Worm (Caenorhabditis elegans) whole organism, L4 larva: ENCODE data around the gene dkf-2.

Experiments used
- F37D6.2 ChIP-seq: sonication (generic microtip); optimal IDR thresholded peaks from 2 replicates; lab custom pipeline; 2016; ENCODE audit warnings: mild to moderate bottlenecking, missing genetic modification characterization, missing compliant biosample characterization
- aly-2 ChIP-seq: sonication (generic microtip); optimal IDR thresholded peaks from 2 replicates; lab custom pipeline; 2018; ENCODE audit warnings: missing biosample characterization, missing genetic modification characterization
- ama-1 ChIP-seq: fragments of 150-350 bp; optimal IDR thresholded peaks from 2 replicates; lab custom pipeline; 2014; ENCODE audit warnings: inconsistent platforms, mixed read lengths
- attf-4 ChIP-seq: sonication (generic microtip); optimal IDR thresholded peaks from 3 replicates; lab custom pipeline; 2017; ENCODE audit warnings: missing biosample characterization, missing genetic modification characterization
- ceh-20 ChIP-seq: fragments of 200-800 bp; sonication (Bioruptor generic); IDR thresholded peaks from 2 replicates; pipeline ENCODE4 v1.3.6; 2022; ENCODE audit warnings: missing genetic modification reagents, missing genetic modification characterization, missing compliant biosample characterization
- ceh-62 ChIP-seq: sonication (generic microtip); optimal IDR thresholded peaks from 2 replicates; lab custom pipeline; 2017; ENCODE audit warnings: missing biosample characterization, missing genetic modification characterization
- ceh-82 ChIP-seq: sonication (generic microtip); optimal IDR thresholded peaks from 2 replicates; lab custom pipeline; 2017; ENCODE audit warnings: missing biosample characterization, missing genetic modification characterization
- ces-1 ChIP-seq: fragments of 150-350 bp; sonication (generic microtip); optimal IDR thresholded peaks from 4 replicates; lab custom pipeline; 2014; ENCODE audit warnings: missing biosample characterization, missing genetic modification reagents, missing genetic modification characterization
- ctbp-1 ChIP-seq: fragments of 200-800 bp; sonication (Bioruptor generic); IDR thresholded peaks from 2 replicates; pipeline ENCODE4 v1.3.6; 2022; ENCODE audit warnings: missing genetic modification reagents, missing genetic modification characterization, missing compliant biosample characterization
- dmd-9 ChIP-seq: fragments of 200-800 bp; sonication (Bioruptor generic); IDR thresholded peaks from 2 replicates; pipeline ENCODE4 v1.3.6; 2022; ENCODE audit warnings: missing genetic modification reagents, missing genetic modification characterization, missing compliant biosample characterization
- dpl-1 ChIP-seq: fragments of 150-350 bp; optimal IDR thresholded peaks from 2 replicates; lab custom pipeline; 2014; ENCODE audit warnings: missing biosample characterization, missing genetic modification reagents, missing genetic modification characterization
- egl-27 ChIP-seq: sonication (generic microtip); optimal IDR thresholded peaks from 3 replicates; lab custom pipeline; 2017; ENCODE audit warnings: missing biosample characterization, missing genetic modification reagents, missing genetic modification characterization
- egl-43 ChIP-seq: fragments of 200-800 bp; sonication (Bioruptor generic); IDR thresholded peaks from 2 replicates; pipeline ENCODE4 v1.3.6; 2022; ENCODE audit warnings: missing genetic modification reagents, missing genetic modification characterization, missing compliant biosample characterization
- hlh-11 ChIP-seq: fragments of 200-800 bp; sonication (Bioruptor generic); optimal IDR thresholded peaks from 2 replicates; lab custom pipeline; 2018; ENCODE audit warnings: mild to moderate bottlenecking, missing genetic modification characterization, missing compliant biosample characterization
- hlh-30 ChIP-seq: sonication (generic microtip); optimal IDR thresholded peaks from 2 replicates; lab custom pipeline; 2017; ENCODE audit warnings: antibody characterized with exemption, mild to moderate bottlenecking, missing genetic modification characterization, missing compliant biosample characterization; ENCODE audit not compliant: insufficient read depth
- hmg-1.1 ChIP-seq: fragments of 200-800 bp; sonication (Bioruptor generic); IDR thresholded peaks from 2 replicates; pipeline ENCODE4 v1.3.6; 2022; ENCODE audit warnings: missing genetic modification reagents, missing genetic modification characterization, missing compliant biosample characterization
- jun-1 ChIP-seq: fragments of 150-350 bp; optimal IDR thresholded peaks from 2 replicates; lab custom pipeline; 2014; ENCODE audit warnings: missing biosample characterization, missing genetic modification reagents, missing genetic modification characterization
- lim-7 ChIP-seq: fragments of 200-800 bp; sonication (Bioruptor generic); IDR thresholded peaks from 2 replicates; pipeline ENCODE4 v1.3.6; 2022; ENCODE audit warnings: missing genetic modification characterization, missing compliant biosample characterization
- lin-1 ChIP-seq: fragments of 200-800 bp; sonication (Bioruptor generic); IDR thresholded peaks from 2 replicates; pipeline ENCODE4 v1.3.6; 2022; ENCODE audit warnings: missing genetic modification reagents, missing genetic modification characterization, missing compliant biosample characterization
- lsy-2 ChIP-seq, 2 experiments: fragments of 150-350 bp in 1 of 2; sonication (generic microtip) in 1 of 2; optimal IDR thresholded peaks; 2 replicates each; lab custom pipeline; 2014 to 2017; ENCODE audit warnings: missing biosample characterization in 2 of 2, missing genetic modification characterization in 2 of 2
- madf-9 ChIP-seq: fragments of 200-800 bp; sonication (Bioruptor generic); conservative IDR thresholded peaks from 2 replicates; pipeline ENCODE4 v1.3.6; 2022; ENCODE audit warnings: missing genetic modification reagents, missing genetic modification characterization, missing compliant biosample characterization
- mdt-29 ChIP-seq: fragments of 200-800 bp; sonication (Bioruptor generic); IDR thresholded peaks from 2 replicates; pipeline ENCODE4 v1.3.6; 2022; ENCODE audit warnings: missing genetic modification reagents, missing genetic modification characterization, missing compliant biosample characterization
- nhr-237 ChIP-seq: sonication (generic microtip); optimal IDR thresholded peaks from 2 replicates; lab custom pipeline; 2017; ENCODE audit warnings: missing biosample characterization, missing genetic modification characterization
- nhr-28 ChIP-seq: fragments of 150-350 bp; optimal IDR thresholded peaks from 2 replicates; lab custom pipeline; 2014; ENCODE audit warnings: missing biosample characterization, missing genetic modification characterization
- nhr-6 ChIP-seq: fragments of 150-350 bp; optimal IDR thresholded peaks from 2 replicates; lab custom pipeline; 2014; ENCODE audit warnings: missing biosample characterization, missing genetic modification characterization
- pha-4 ChIP-seq, 2 experiments: fragments of 150-350 bp in 1 of 2; fragments of 200-800 bp in 1 of 2; sonication (Bioruptor generic) in 1 of 2; IDR thresholded peaks in 1 of 2; optimal IDR thresholded peaks in 1 of 2; 2 replicates each; pipeline versions ENCODE4 v1.3.6 to Lab custom; 2014 to 2022; ENCODE audit warnings: missing genetic modification characterization in 2 of 2, missing genetic modification reagents in 2 of 2, missing biosample characterization in 1 of 2, missing compliant biosample characterization in 1 of 2
- php-3 ChIP-seq: fragments of 200-800 bp; sonication (Bioruptor generic); IDR thresholded peaks from 2 replicates; pipeline ENCODE4 v1.3.6; 2022; ENCODE audit warnings: missing genetic modification reagents, missing genetic modification characterization, missing compliant biosample characterization
- set-16 ChIP-seq: fragments of 200-800 bp; sonication (Bioruptor generic); IDR thresholded peaks from 2 replicates; pipeline ENCODE4 v1.3.6; 2022; ENCODE audit warnings: missing genetic modification reagents, missing genetic modification characterization, missing compliant biosample characterization
- skn-1 ChIP-seq: fragments of 150-350 bp; optimal IDR thresholded peaks from 2 replicates; lab custom pipeline; 2014; ENCODE audit warnings: missing biosample characterization, missing genetic modification characterization
- snpc-1.2 ChIP-seq: fragments of 200-800 bp; sonication (Bioruptor generic); IDR thresholded peaks from 2 replicates; pipeline ENCODE4 v1.3.6; 2022; ENCODE audit warnings: missing genetic modification reagents, missing genetic modification characterization, missing compliant biosample characterization
- snpc-4 ChIP-seq: fragments of 150-350 bp; optimal IDR thresholded peaks from 2 replicates; lab custom pipeline; 2014; ENCODE audit warnings: missing biosample characterization, missing genetic modification characterization
- spr-3 ChIP-seq: fragments of 200-800 bp; sonication (Bioruptor generic); optimal IDR thresholded peaks from 2 replicates; lab custom pipeline; 2018; ENCODE audit warnings: mild to moderate bottlenecking, missing genetic modification characterization, missing compliant biosample characterization
- tag-97 ChIP-seq: fragments of 200-800 bp; sonication (Bioruptor generic); IDR thresholded peaks from 2 replicates; pipeline ENCODE4 v1.3.6; 2022; ENCODE audit warnings: missing genetic modification characterization, missing compliant biosample characterization
- tra-1 ChIP-seq: fragments of 200-800 bp; sonication (Bioruptor generic); IDR thresholded peaks from 2 replicates; pipeline ENCODE4 v1.3.6; 2022; ENCODE audit warnings: missing genetic modification reagents, missing genetic modification characterization, missing compliant biosample characterization
- unc-62 ChIP-seq, 3 experiments: fragments of 150-350 bp in 1 of 3; sonication (generic microtip); optimal IDR thresholded peaks in 2 of 3; peaks in 1 of 3; 1 replicate in 1 of 3; 2 replicates in 2 of 3; lab custom pipeline; 2014 to 2017; ENCODE audit warnings: missing biosample characterization in 3 of 3, missing genetic modification characterization in 3 of 3, missing genetic modification reagents in 3 of 3, missing genotype in 1 of 3
- vab-7 ChIP-seq: fragments of 200-800 bp; sonication (Bioruptor generic); IDR thresholded peaks from 2 replicates; pipeline ENCODE4 v1.3.6; 2022; ENCODE audit warnings: missing genetic modification reagents, missing genetic modification characterization, missing compliant biosample characterization
- zip-11 ChIP-seq: fragments of 200-800 bp; sonication (Bioruptor generic); IDR thresholded peaks from 2 replicates; pipeline ENCODE4 v1.3.6; 2022; ENCODE audit warnings: missing genetic modification characterization, missing compliant biosample characterization

Gene dkf-2

ce11 chrV:16832865-16833264, 85.4 kb downstream of the dkf-2 start, which contains the start of gene phy-3:
phy-3 (plus strand) TSS chrV:16833165.
- TF ChIP-seq skn-1 (tag; lab: Kevin White, UChicago) (no peak), F37D6.2 (tag; lab: Kevin White, UChicago) (no peak), spr-3 (GFP tag; lab: Kevin White, UChicago) (no peak), snpc-4 (tag; lab: Kevin White, UChicago) (no peak), ceh-20 (GFP tag; lab: Robert Waterston, UW) (no peak), madf-9 (GFP tag; lab: Robert Waterston, UW) (no peak), ctbp-1 (GFP tag; lab: Robert Waterston, UW) (no peak), lim-7 (no peak), attf-4 (no peak), lin-1 (GFP tag; lab: Robert Waterston, UW) (no peak), zip-11 (GFP tag; lab: Robert Waterston, UW) (no peak), ama-1 (no peak), hmg-1.1 (GFP tag; lab: Robert Waterston, UW) (no peak), hlh-30 (tag; lab: Kevin White, UChicago) (no peak), php-3 (no peak), dpl-1 (GFP tag; lab: Kevin White, UChicago) (no peak)

ce11 chrV:16833672-16834071, 86.2 kb downstream of the dkf-2 start:
- no peak for TF ChIP-seq ceh-82
- no peak for TF ChIP-seq dmd-9 (GFP tag; lab: Robert Waterston, UW)
- TF ChIP-seq set-16 (GFP tag; lab: Robert Waterston, UW), result peak; percentile 86

- TF ChIP-seq mdt-29 (GFP tag; lab: Robert Waterston, UW) (no peak), egl-27 (no peak), nhr-6 (tag; lab: Kevin White, UChicago) (no peak), hmg-1.1 (GFP tag; lab: Robert Waterston, UW) (no peak), tra-1 (GFP tag; lab: Robert Waterston, UW) (no peak), egl-43 (GFP tag; lab: Robert Waterston, UW) (no peak), nhr-28 (tag; lab: Kevin White, UChicago) (no peak), lsy-2 (tag; optimal IDR thresholded peaks at IDR 0.05; lab: Kevin White, UChicago) (no peak), lin-1 (GFP tag; lab: Robert Waterston, UW) (no peak), ces-1 (no peak), aly-2 (tag; lab: Kevin White, UChicago) (no peak), php-3 (no peak), ceh-62 (tag; lab: Kevin White, UChicago) (no peak), snpc-1.2 (GFP tag; lab: Robert Waterston, UW) (no peak), tag-97 (no peak), nhr-237 (tag; lab: Kevin White, UChicago) (no peak), hlh-11 (no peak), madf-9 (GFP tag; lab: Robert Waterston, UW) (no peak), jun-1 (tag; lab: Kevin White, UChicago) (no peak), vab-7 (no peak)
Measured at ce11 chrV:16834989-16835388, 87.6 kb downstream of the dkf-2 start, which contains the start of gene tni-3. tni-3 (minus strand) TSS chrV:16835128.

ce11 chrV:16836100-16836499, 88.7 kb downstream of the dkf-2 start:
- peak in 1 of 2 experiments; percentile 91 for TF ChIP-seq unc-62 (GFP tag; optimal IDR thresholded peaks at IDR 0.05 in 1 of 2; lab: Kevin White, UChicago)
- TF ChIP-seq unc-62 (tag; optimal IDR thresholded peaks at IDR 0.05; lab: Kevin White, UChicago), result no peak
- TF ChIP-seq hlh-11, result peak; percentile 13
- TF ChIP-seq pha-4 (GFP tag; IDR thresholded peaks at IDR 0.05; lab: Robert Waterston, UW), result no peak
- no peak for TF ChIP-seq pha-4 (tag; optimal IDR thresholded peaks at IDR 0.05; lab: Kevin White, UChicago)
- no peak for TF ChIP-seq mdt-29 (GFP tag; lab: Robert Waterston, UW)
